Fruit fly (Drosophila melanogaster) whole organism, embryonic: ENCODE data around the gene CSN5.

Source experiments
- Asciz ChIP-seq: fragments of 200-800 bp; sonication (Bioruptor generic); optimal IDR thresholded peaks from 2 replicates; lab custom pipeline; 2017; ENCODE audit warnings: missing biosample characterization, mild to moderate bottlenecking, missing genetic modification characterization, missing genetic modification reagents
- BEAF-32 ChIP-seq: fragments of 200-800 bp; sonication (Bioruptor generic); optimal IDR thresholded peaks from 3 replicates; lab custom pipeline; 2017; ENCODE audit warnings: missing biosample characterization, missing genetic modification characterization, mild to moderate bottlenecking, moderate library complexity, missing genetic modification reagents
- CG1024 ChIP-seq: fragments of 200-800 bp; sonication (Bioruptor generic); IDR thresholded peaks from 2 replicates; pipeline ENCODE4 v1.3.6; 2022; ENCODE audit warnings: missing biosample characterization, missing genetic modification characterization
- CG10565 ChIP-seq: fragments of 200-800 bp; sonication (Bioruptor generic); optimal IDR thresholded peaks from 3 replicates; lab custom pipeline; 2016; ENCODE audit warnings: missing biosample characterization, mild to moderate bottlenecking, missing genetic modification characterization
- CG12391 ChIP-seq: fragments of 200-800 bp; sonication (Bioruptor generic); optimal IDR thresholded peaks from 3 replicates; lab custom pipeline; 2018; ENCODE audit warnings: missing biosample characterization, mild to moderate bottlenecking, missing genetic modification characterization, moderate library complexity
- CG13123 ChIP-seq: fragments of 200-800 bp; sonication (Bioruptor generic); optimal IDR thresholded peaks from 2 replicates; lab custom pipeline; 2016; ENCODE audit warnings: missing biosample characterization, missing genetic modification characterization
- CG16863 ChIP-seq: fragments of 200-800 bp; sonication (Bioruptor generic); optimal IDR thresholded peaks from 3 replicates; lab custom pipeline; 2016; ENCODE audit warnings: missing biosample characterization, missing genetic modification characterization
- CG17802 ChIP-seq: fragments of 200-800 bp; sonication (Bioruptor generic); optimal IDR thresholded peaks from 2 replicates; lab custom pipeline; 2018; ENCODE audit warnings: missing biosample characterization, mild to moderate bottlenecking, missing genetic modification characterization, moderate library complexity
- CG2199 ChIP-seq: fragments of 200-800 bp; sonication (Bioruptor generic); IDR thresholded peaks from 3 replicates; pipeline ENCODE4 v1.3.6; 2022; ENCODE audit warnings: missing biosample characterization, missing genetic modification characterization
- CG31388 ChIP-seq: fragments of 200-800 bp; sonication (Bioruptor generic); optimal IDR thresholded peaks from 2 replicates; lab custom pipeline; 2016; ENCODE audit warnings: missing biosample characterization, missing genetic modification characterization
- CG32772 ChIP-seq: fragments of 200-800 bp; sonication (Bioruptor generic); IDR thresholded peaks from 2 replicates; pipeline ENCODE4 v1.3.6; 2022; ENCODE audit warnings: missing biosample characterization, missing genetic modification characterization
- CG4617 ChIP-seq: fragments of 200-800 bp; sonication (Bioruptor generic); optimal IDR thresholded peaks from 3 replicates; lab custom pipeline; 2016; ENCODE audit warnings: missing biosample characterization, missing genetic modification characterization, borderline replicate concordance
- CG6854 ChIP-seq: fragments of 200-800 bp; sonication (Bioruptor generic); optimal IDR thresholded peaks from 3 replicates; lab custom pipeline; 2017; ENCODE audit warnings: missing biosample characterization, mild to moderate bottlenecking, missing genetic modification characterization
- CG8478 ChIP-seq: fragments of >200 bp; optimal IDR thresholded peaks from 2 replicates; lab custom pipeline; 2018
- CG8765 ChIP-seq: fragments of 200-800 bp; sonication (Bioruptor generic); IDR thresholded peaks from 2 replicates; pipeline ENCODE4 v1.3.6; 2022; ENCODE audit warnings: missing biosample characterization, missing genetic modification characterization
- CG9817 ChIP-seq: fragments of 200-800 bp; sonication (Bioruptor generic); optimal IDR thresholded peaks from 2 replicates; lab custom pipeline; 2018; ENCODE audit warnings: missing biosample characterization, mild to moderate bottlenecking, missing genetic modification characterization, moderate library complexity
- Camta ChIP-seq: fragments of 200-800 bp; sonication (Bioruptor generic); optimal IDR thresholded peaks from 2 replicates; lab custom pipeline; 2016; ENCODE audit warnings: missing biosample characterization, missing genetic modification characterization
- CoRest ChIP-seq: fragments of 200-800 bp; sonication (Bioruptor generic); optimal IDR thresholded peaks from 3 replicates; lab custom pipeline; 2018; ENCODE audit warnings: missing biosample characterization, mild to moderate bottlenecking, missing genetic modification characterization, moderate library complexity
- Dek ChIP-seq: fragments of 200-800 bp; sonication (Bioruptor generic); optimal IDR thresholded peaks from 3 replicates; lab custom pipeline; 2019; ENCODE audit warnings: missing biosample characterization, mild to moderate bottlenecking, missing genetic modification characterization, moderate library complexity
- Fer2 ChIP-seq: fragments of 200-800 bp; sonication (Bioruptor generic); optimal IDR thresholded peaks from 2 replicates; lab custom pipeline; 2018; ENCODE audit warnings: missing biosample characterization, mild to moderate bottlenecking, missing genetic modification characterization, moderate library complexity
- GATAe ChIP-seq: fragments of 200-800 bp; sonication (Bioruptor generic); conservative IDR thresholded peaks from 2 replicates; pipeline ENCODE4 v1.3.6; 2022; ENCODE audit warnings: missing biosample characterization, missing genetic modification characterization
- Gsc ChIP-seq: fragments of 200-800 bp; sonication (Bioruptor generic); IDR thresholded peaks from 2 replicates; pipeline ENCODE4 v1.3.6; 2022; ENCODE audit warnings: missing biosample characterization, missing genetic modification characterization
- Lhr ChIP-seq: fragments of 200-800 bp; sonication (Bioruptor generic); optimal IDR thresholded peaks from 3 replicates; lab custom pipeline; 2017; ENCODE audit warnings: mild to moderate bottlenecking, missing biosample characterization, missing genetic modification reagents, missing genetic modification characterization
- Nf-YB ChIP-seq: fragments of 200-800 bp; sonication (Bioruptor generic); optimal IDR thresholded peaks from 3 replicates; lab custom pipeline; 2019; ENCODE audit warnings: missing biosample characterization, mild to moderate bottlenecking, missing genetic modification characterization, moderate library complexity
- Usf ChIP-seq: fragments of 200-800 bp; sonication (Bioruptor generic); optimal IDR thresholded peaks from 2 replicates; lab custom pipeline; 2017; ENCODE audit warnings: missing genotype, missing biosample characterization, missing genetic modification characterization
- ab ChIP-seq: fragments of 200-800 bp; sonication (Bioruptor generic); optimal IDR thresholded peaks from 2 replicates; lab custom pipeline; 2016; ENCODE audit warnings: missing biosample characterization, missing genetic modification characterization
- ac ChIP-seq: fragments of 200-800 bp; sonication (Bioruptor generic); optimal IDR thresholded peaks from 3 replicates; lab custom pipeline; 2017; ENCODE audit warnings: missing biosample characterization, mild to moderate bottlenecking, missing genetic modification characterization
- al ChIP-seq: fragments of 200-800 bp; sonication (Bioruptor generic); IDR thresholded peaks from 2 replicates; pipeline ENCODE4 v1.3.6; 2022; ENCODE audit warnings: missing biosample characterization, missing genetic modification characterization
- ara ChIP-seq: fragments of 200-800 bp; sonication (Bioruptor generic); IDR thresholded peaks from 2 replicates; pipeline ENCODE4 v1.3.6; 2022; ENCODE audit warnings: missing biosample characterization, missing genetic modification characterization
- ato ChIP-seq: fragments of 200-800 bp; sonication (Bioruptor generic); IDR thresholded peaks from 2 replicates; pipeline ENCODE4 v1.3.6; 2022; ENCODE audit warnings: missing biosample characterization, missing genetic modification characterization; ENCODE audit not compliant: partially characterized antibody
- bab2 ChIP-seq: fragments of 200-800 bp; sonication (Bioruptor generic); optimal IDR thresholded peaks from 2 replicates; lab custom pipeline; 2016; ENCODE audit warnings: missing biosample characterization, missing genetic modification characterization
- bigmax ChIP-seq: fragments of 200-800 bp; sonication (Bioruptor generic); optimal IDR thresholded peaks from 2 replicates; lab custom pipeline; 2018; ENCODE audit warnings: missing biosample characterization, mild to moderate bottlenecking, missing genetic modification characterization
- chm ChIP-seq: fragments of 200-800 bp; sonication (Bioruptor generic); IDR thresholded peaks from 2 replicates; pipeline ENCODE4 v1.3.6; 2022; ENCODE audit warnings: missing biosample characterization, missing genetic modification characterization
- corto ChIP-seq: fragments of 200-800 bp; sonication (Bioruptor generic); optimal IDR thresholded peaks from 2 replicates; lab custom pipeline; 2016; ENCODE audit warnings: missing biosample characterization, mild to moderate bottlenecking, missing genetic modification characterization, moderate library complexity
- dati ChIP-seq: fragments of 200-800 bp; sonication (Bioruptor generic); IDR thresholded peaks from 2 replicates; pipeline ENCODE4 v1.3.6; 2022; ENCODE audit warnings: missing biosample characterization, missing genetic modification characterization
- fd64A ChIP-seq: fragments of 200-800 bp; sonication (Bioruptor generic); optimal IDR thresholded peaks from 3 replicates; lab custom pipeline; 2018; ENCODE audit warnings: missing biosample characterization, mild to moderate bottlenecking, missing genetic modification characterization
- ftz-f1 ChIP-seq: fragments of 200-800 bp; sonication (Bioruptor generic); optimal IDR thresholded peaks from 2 replicates; lab custom pipeline; 2016; ENCODE audit warnings: missing biosample characterization, missing genetic modification characterization
- gem ChIP-seq: fragments of 200-800 bp; sonication (Bioruptor generic); optimal IDR thresholded peaks from 2 replicates; lab custom pipeline; 2019; ENCODE audit warnings: missing biosample characterization, mild to moderate bottlenecking, missing genetic modification characterization, moderate library complexity
- gsb ChIP-seq: fragments of 200-800 bp; sonication (Bioruptor generic); IDR thresholded peaks from 2 replicates; pipeline ENCODE4 v1.3.6; 2022; ENCODE audit warnings: missing biosample characterization, missing genetic modification characterization
- klu ChIP-seq: fragments of 200-800 bp; sonication (Bioruptor generic); IDR thresholded peaks from 2 replicates; pipeline ENCODE4 v1.3.6; 2022; ENCODE audit warnings: missing biosample characterization, missing genetic modification characterization
- knrl ChIP-seq: fragments of 200-800 bp; sonication (Bioruptor generic); IDR thresholded peaks from 3 replicates; pipeline ENCODE4 v1.3.6; 2022; ENCODE audit warnings: missing biosample characterization, missing genetic modification characterization; ENCODE audit not compliant: partially characterized antibody
- maf-S ChIP-seq: fragments of 200-800 bp; sonication (Bioruptor generic); optimal IDR thresholded peaks from 2 replicates; lab custom pipeline; 2016; ENCODE audit warnings: missing biosample characterization, missing genetic modification characterization
- mam ChIP-seq: fragments of 200-800 bp; sonication (Bioruptor generic); optimal IDR thresholded peaks from 3 replicates; lab custom pipeline; 2016; ENCODE audit warnings: missing biosample characterization, missing genetic modification characterization
- sens ChIP-seq: fragments of 200-800 bp; sonication (Bioruptor generic); peaks from one replicate; lab custom pipeline; 2016; ENCODE audit warnings: missing biosample characterization, missing genetic modification characterization
- sim ChIP-seq: fragments of 200-800 bp; sonication (Bioruptor generic); IDR thresholded peaks from 2 replicates; pipeline ENCODE4 v1.3.6; 2022; ENCODE audit warnings: missing biosample characterization, missing genetic modification characterization
- stwl ChIP-seq: fragments of 200-800 bp; sonication (Bioruptor generic); optimal IDR thresholded peaks from 3 replicates; lab custom pipeline; 2018; ENCODE audit warnings: missing biosample characterization, mild to moderate bottlenecking, missing genetic modification characterization, moderate library complexity
- trem ChIP-seq: fragments of 200-800 bp; optimal IDR thresholded peaks from 3 replicates; lab custom pipeline; 2019; ENCODE audit warnings: missing biosample characterization, mild to moderate bottlenecking, missing genetic modification characterization, moderate library complexity
- tx ChIP-seq: fragments of 200-800 bp; sonication (Bioruptor generic); optimal IDR thresholded peaks from 2 replicates; lab custom pipeline; 2016; ENCODE audit warnings: missing biosample characterization, missing genetic modification characterization
- unc-4 ChIP-seq: fragments of 200-800 bp; sonication (Bioruptor generic); IDR thresholded peaks from 2 replicates; pipeline ENCODE4 v1.3.6; 2022; ENCODE audit warnings: missing biosample characterization, missing genetic modification characterization; ENCODE audit not compliant: partially characterized antibody
- usp ChIP-seq: fragments of >200 bp; optimal IDR thresholded peaks from 2 replicates; lab custom pipeline; 2017; ENCODE audit warnings: missing biosample characterization, missing genetic modification characterization
- zf30C ChIP-seq: fragments of 200-800 bp; sonication (Bioruptor generic); optimal IDR thresholded peaks from 3 replicates; lab custom pipeline; 2018; ENCODE audit warnings: missing biosample characterization, mild to moderate bottlenecking, missing genetic modification characterization

Gene CSN5

DNA sequence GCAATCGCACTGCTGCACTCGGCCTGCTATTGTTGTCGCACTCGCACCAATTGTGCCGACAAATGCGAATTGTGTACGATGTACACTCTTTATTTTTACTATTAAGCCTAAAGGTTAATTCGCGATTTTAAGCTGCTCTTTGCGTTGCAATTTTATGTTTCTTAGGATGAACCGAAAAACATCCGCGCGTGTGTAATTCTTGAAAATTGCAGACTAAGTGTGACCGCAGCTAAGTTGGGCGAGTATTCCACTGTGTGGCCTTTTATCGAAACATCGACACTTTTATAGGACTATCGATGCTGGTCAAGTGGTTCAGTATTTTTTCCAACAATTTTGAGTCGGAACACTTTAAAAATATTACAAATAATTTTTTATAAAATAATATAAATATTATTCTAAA is 16.3 kb upstream of the CSN5 start, which contains the start of gene Pak3 (continued):
- TF ChIP-seq CG4617 (GFP tag; lab: Kevin White, UChicago): peak; percentile 84
- no peak for TF ChIP-seq sim (GFP tag; lab: Robert Waterston, UW)
- TF ChIP-seq fd64A (GFP tag; lab: Kevin White, UChicago): no peak
- TF ChIP-seq CG9817 (tag; lab: Kevin White, UChicago): no peak
- TF ChIP-seq ftz-f1: no peak
- no peak for TF ChIP-seq bab2 (GFP tag; lab: Kevin White, UChicago)
- TF ChIP-seq tx (GFP tag; lab: Kevin White, UChicago): no peak
- TF ChIP-seq CoRest (tag; lab: Kevin White, UChicago): peak; percentile 45
- peak; percentile 32 for TF ChIP-seq Lhr (GFP tag; lab: Kevin White, UChicago)
- no peak for TF ChIP-seq Fer2
- no peak for TF ChIP-seq klu
- peak; percentile 77 for TF ChIP-seq stwl (tag; lab: Kevin White, UChicago)
- TF ChIP-seq CG1024 (GFP tag; lab: Robert Waterston, UW): no peak
- TF ChIP-seq CG31388: no peak
- no peak; the same call in 1 of the 2 replicates for TF ChIP-seq chm (GFP tag; lab: Robert Waterston, UW)
- TF ChIP-seq CG6854 (GFP tag; lab: Kevin White, UChicago): no peak
- TF ChIP-seq Dek (tag; lab: Kevin White, UChicago): peak; percentile 31
- TF ChIP-seq corto (GFP tag; lab: Kevin White, UChicago): no peak
- TF ChIP-seq GATAe (GFP tag; lab: Robert Waterston, UW): no peak
- no peak for TF ChIP-seq gem (tag; lab: Kevin White, UChicago)
- TF ChIP-seq usp (GFP tag; lab: Kevin White, UChicago): no peak

DNA sequence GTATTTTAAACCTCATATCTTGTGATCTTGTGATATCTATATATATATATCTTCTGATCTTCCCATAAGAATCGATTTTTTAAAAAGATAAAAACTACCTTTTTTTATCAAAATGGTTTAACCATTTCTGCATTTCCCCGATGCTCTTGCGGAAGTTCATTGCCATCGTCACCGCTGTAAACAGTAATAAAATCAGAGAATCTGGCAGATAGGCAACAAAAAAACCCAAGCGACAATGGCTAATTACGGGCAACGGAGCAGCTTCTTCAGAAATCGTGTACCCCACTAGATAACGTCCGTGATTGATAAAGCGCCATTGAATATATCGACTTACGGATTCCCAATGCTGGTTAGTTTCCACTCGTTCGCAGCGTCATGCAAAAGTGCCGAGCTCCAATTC is 15.7 kb upstream of the CSN5 start, which contains the start of gene CG10405:
Gene CG10405, plus strand, starts transcription at position 301 of the 400 bp plus-strand sequence.
- TF ChIP-seq gsb (no peak), knrl (GFP tag; lab: Robert Waterston, UW) (no peak), mam (no peak), ab (GFP tag; lab: Kevin White, UChicago) (no peak), Nf-YB (no peak), sens (peak; percentile 31)

DNA sequence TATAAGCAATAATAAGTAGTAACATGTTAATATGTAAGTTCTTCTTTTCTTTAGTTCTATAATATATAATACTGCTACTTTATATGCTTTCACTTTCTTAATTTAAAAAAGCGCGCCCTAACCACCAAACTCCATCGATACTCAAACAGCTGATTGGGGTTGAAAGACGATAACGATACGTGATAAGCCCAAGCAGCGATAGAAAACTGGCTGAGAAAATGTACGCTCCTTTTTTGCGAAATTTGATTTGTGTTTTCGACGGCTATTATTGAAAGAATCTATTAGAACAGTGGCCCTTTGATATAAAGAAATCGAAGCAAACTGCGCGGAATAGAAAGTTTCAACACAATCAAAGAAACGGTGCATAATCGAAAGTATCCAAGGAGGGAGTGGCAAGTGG is 14.0 kb upstream of the CSN5 start, which contains the start of gene CG14883:
Gene CG14883, plus strand, starts transcription at position 178 of the 400 bp plus-strand sequence.
- no peak for TF ChIP-seq Gsc (GFP tag; lab: Robert Waterston, UW)
- no peak for TF ChIP-seq CG12391 (tag; lab: Kevin White, UChicago)
- no peak for TF ChIP-seq dati (GFP tag; lab: Robert Waterston, UW)
- no peak for TF ChIP-seq ara
- peak; percentile 33; the same call in 1 of the 2 replicates for TF ChIP-seq ato (GFP tag; lab: Robert Waterston, UW)
- TF ChIP-seq Usf: no peak
- TF ChIP-seq al (GFP tag; lab: Robert Waterston, UW): no peak
- TF ChIP-seq CG10565: no peak
- TF ChIP-seq bigmax (GFP tag; lab: Kevin White, UChicago): peak; percentile 79
- no peak for TF ChIP-seq ac (GFP tag; lab: Kevin White, UChicago)
- no peak for TF ChIP-seq CG8478 (lab: Kevin White, UChicago)
- peak; percentile 58 for TF ChIP-seq trem
- TF ChIP-seq Asciz: no peak
- TF ChIP-seq BEAF-32: peak; percentile 52
- TF ChIP-seq CG17802: no peak
- TF ChIP-seq unc-4: peak; percentile 52; the same call in 1 of the 2 replicates
- TF ChIP-seq CG32772 (GFP tag; lab: Robert Waterston, UW): no peak
- no peak for TF ChIP-seq CG13123
- no peak for TF ChIP-seq CG2199 (GFP tag; lab: Robert Waterston, UW)
- no peak for TF ChIP-seq Camta
- TF ChIP-seq maf-S (GFP tag; lab: Kevin White, UChicago): no peak
- no peak for TF ChIP-seq CG8765 (GFP tag; lab: Robert Waterston, UW)
- no peak for TF ChIP-seq zf30C (GFP tag; lab: Kevin White, UChicago)
- TF ChIP-seq CG16863 (GFP tag; lab: Kevin White, UChicago): no peak
